Worm (Caenorhabditis elegans) whole organism, mixed stage, embryonic: ENCODE data around the gene F07F6.7.

ENCODE experiments used
- M03D4.4 ChIP-seq: sonication (generic microtip); optimal IDR thresholded peaks from 2 replicates; lab custom pipeline; 2017; ENCODE audit warnings: mild to moderate bottlenecking, missing genetic modification characterization, missing compliant biosample characterization
- bed-3 ChIP-seq: fragments of 200-800 bp; sonication (Bioruptor generic); optimal IDR thresholded peaks from 3 replicates; lab custom pipeline; 2018; ENCODE audit warnings: mild to moderate bottlenecking, missing genetic modification characterization, moderate library complexity, missing compliant biosample characterization
- blmp-1 ChIP-seq: fragments of 150-350 bp; optimal IDR thresholded peaks from 2 replicates; lab custom pipeline; 2014; ENCODE audit warnings: missing biosample characterization, missing genetic modification characterization
- ceh-39 ChIP-seq: fragments of 150-350 bp; optimal IDR thresholded peaks from 2 replicates; lab custom pipeline; 2014; ENCODE audit warnings: missing biosample characterization, missing genetic modification characterization
- ceh-43 ChIP-seq: fragments of 200-800 bp; sonication (Bioruptor generic); optimal IDR thresholded peaks from 2 replicates; lab custom pipeline; 2018; ENCODE audit warnings: mild to moderate bottlenecking, missing genetic modification characterization, moderate library complexity, missing compliant biosample characterization
- ceh-83 ChIP-seq: fragments of 200-800 bp; sonication (Bioruptor generic); optimal IDR thresholded peaks from 2 replicates; lab custom pipeline; 2018; ENCODE audit warnings: mild to moderate bottlenecking, missing genetic modification characterization, missing compliant biosample characterization
- ces-1 ChIP-seq: fragments of 150-350 bp; optimal IDR thresholded peaks from 2 replicates; lab custom pipeline; 2014; ENCODE audit warnings: missing biosample characterization, missing genetic modification reagents, missing genetic modification characterization
- cnd-1 ChIP-seq: fragments of 200-800 bp; sonication (Bioruptor generic); optimal IDR thresholded peaks from 2 replicates; lab custom pipeline; 2018; ENCODE audit warnings: mild to moderate bottlenecking, missing genetic modification characterization, missing compliant biosample characterization
- drap-1 ChIP-seq: fragments of 200-800 bp; sonication (Bioruptor generic); optimal IDR thresholded peaks from 3 replicates; lab custom pipeline; 2018; ENCODE audit warnings: mild to moderate bottlenecking, missing genetic modification characterization, missing compliant biosample characterization
- elt-1 ChIP-seq: sonication (generic microtip); optimal IDR thresholded peaks from 2 replicates; lab custom pipeline; 2017; ENCODE audit warnings: missing genetic modification characterization, mild to moderate bottlenecking, missing compliant biosample characterization, antibody characterized with exemption, moderate library complexity, borderline replicate concordance; ENCODE audit not compliant: insufficient read depth
- elt-3 ChIP-seq: fragments of 150-350 bp; optimal IDR thresholded peaks from 2 replicates; lab custom pipeline; 2014; ENCODE audit warnings: missing biosample characterization, missing genetic modification characterization
- flh-1 ChIP-seq: fragments of 200-800 bp; sonication (Bioruptor generic); optimal IDR thresholded peaks from 2 replicates; lab custom pipeline; 2018; ENCODE audit warnings: mild to moderate bottlenecking, missing genetic modification characterization, moderate library complexity, missing compliant biosample characterization
- ham-2 ChIP-seq: fragments of 200-800 bp; sonication (Bioruptor generic); optimal IDR thresholded peaks from 2 replicates; lab custom pipeline; 2018; ENCODE audit warnings: mild to moderate bottlenecking, missing genetic modification characterization, missing compliant biosample characterization
- hlh-1 ChIP-seq: fragments of 150-350 bp; optimal IDR thresholded peaks from 2 replicates; lab custom pipeline; 2014; ENCODE audit warnings: missing biosample characterization, missing genetic modification reagents, missing genetic modification characterization
- lin-13 ChIP-seq: fragments of 150-350 bp; optimal IDR thresholded peaks from 2 replicates; lab custom pipeline; 2014; ENCODE audit warnings: missing biosample characterization, missing genetic modification characterization
- lin-32 ChIP-seq: fragments of 200-800 bp; sonication (Bioruptor generic); optimal IDR thresholded peaks from 2 replicates; lab custom pipeline; 2018; ENCODE audit warnings: mild to moderate bottlenecking, missing genetic modification characterization, missing compliant biosample characterization
- mab-5 ChIP-seq: fragments of 150-350 bp; optimal IDR thresholded peaks from 2 replicates; lab custom pipeline; 2014; ENCODE audit warnings: missing biosample characterization, missing genetic modification characterization
- mep-1 ChIP-seq: fragments of 150-350 bp; optimal IDR thresholded peaks from 2 replicates; lab custom pipeline; 2017; ENCODE audit warnings: missing biosample characterization, missing genetic modification reagents, missing genetic modification characterization, inconsistent platforms
- mls-2 ChIP-seq: sonication (generic microtip); optimal IDR thresholded peaks from 2 replicates; lab custom pipeline; 2016; ENCODE audit warnings: mild to moderate bottlenecking, missing genetic modification characterization, moderate library complexity, missing compliant biosample characterization
- nhr-12 ChIP-seq: fragments of 150-350 bp; optimal IDR thresholded peaks from 2 replicates; lab custom pipeline; 2014; ENCODE audit warnings: missing biosample characterization, missing genetic modification characterization
- nhr-2 ChIP-seq: fragments of 150-350 bp; optimal IDR thresholded peaks from 2 replicates; lab custom pipeline; 2014; ENCODE audit warnings: missing biosample characterization, missing genetic modification characterization
- nhr-28 ChIP-seq: fragments of 150-350 bp; optimal IDR thresholded peaks from 2 replicates; lab custom pipeline; 2014; ENCODE audit warnings: missing biosample characterization, missing genetic modification characterization
- nhr-76 ChIP-seq: sonication (generic microtip); optimal IDR thresholded peaks from 2 replicates; lab custom pipeline; 2017; ENCODE audit warnings: missing biosample characterization, missing genetic modification characterization
- snpc-4 ChIP-seq: fragments of 150-350 bp; optimal IDR thresholded peaks from 2 replicates; lab custom pipeline; 2014; ENCODE audit warnings: missing biosample characterization, missing genetic modification characterization
- tbx-8 ChIP-seq: fragments of 200-800 bp; sonication (Bioruptor generic); optimal IDR thresholded peaks from 2 replicates; lab custom pipeline; 2018; ENCODE audit warnings: mild to moderate bottlenecking, missing genetic modification characterization, moderate library complexity, missing compliant biosample characterization
- unc-120 ChIP-seq: sonication (generic microtip); optimal IDR thresholded peaks from 2 replicates; lab custom pipeline; 2017; ENCODE audit warnings: missing genetic modification characterization, missing compliant biosample characterization; ENCODE audit not compliant: poor library complexity, severe bottlenecking
- unc-62 ChIP-seq: fragments of 150-350 bp; optimal IDR thresholded peaks from 2 replicates; lab custom pipeline; 2014; ENCODE audit warnings: missing biosample characterization, missing genetic modification reagents, missing genetic modification characterization
- zip-8 ChIP-seq: fragments of 150-350 bp; optimal IDR thresholded peaks from 2 replicates; lab custom pipeline; 2014; ENCODE audit warnings: missing biosample characterization, missing genetic modification characterization
- ztf-11 ChIP-seq: fragments of 150-350 bp; optimal IDR thresholded peaks from 2 replicates; lab custom pipeline; 2014; ENCODE audit warnings: missing biosample characterization, missing genetic modification characterization

The F07F6.7 gene

DNA sequence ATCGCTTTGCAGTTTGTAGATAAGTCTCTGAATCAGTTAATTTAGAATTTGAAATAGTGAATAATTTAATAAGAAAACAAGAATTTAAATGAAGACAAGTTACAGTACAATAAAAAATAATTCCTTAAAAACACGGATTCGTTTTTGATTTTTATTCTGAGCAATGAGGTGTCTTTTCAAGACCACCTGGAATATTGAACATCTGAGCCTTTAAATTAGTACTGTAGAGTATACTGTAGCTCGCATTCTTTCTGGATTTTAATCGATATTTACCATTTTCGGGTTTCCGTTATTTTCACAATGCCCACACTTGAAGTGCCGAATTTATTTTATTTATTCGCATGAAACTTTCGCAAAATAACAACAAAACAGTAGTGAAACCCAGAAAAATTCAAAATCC lies at the start of gene F07F6.7:
TSS of gene F07F6.7 (minus strand) at position 27 of the 400 bp plus-strand sequence.
- no peak for TF ChIP-seq hlh-1
- TF ChIP-seq nhr-28 (tag; lab: Kevin White, UChicago), result no peak
- TF ChIP-seq nhr-12 (tag; lab: Kevin White, UChicago), result no peak
- no peak for TF ChIP-seq snpc-4
- TF ChIP-seq tbx-8, result no peak
- no peak for TF ChIP-seq nhr-76 (tag; lab: Kevin White, UChicago)
- no peak for TF ChIP-seq flh-1 (GFP tag; lab: Kevin White, UChicago)
- TF ChIP-seq blmp-1 (tag; lab: Kevin White, UChicago), result no peak
- TF ChIP-seq ceh-83, result no peak
- no peak for TF ChIP-seq drap-1
- no peak for TF ChIP-seq M03D4.4 (tag; lab: Kevin White, UChicago)
- no peak for TF ChIP-seq bed-3 (GFP tag; lab: Kevin White, UChicago)
- no peak for TF ChIP-seq zip-8 (tag; lab: Kevin White, UChicago)
- no peak for TF ChIP-seq unc-120 (tag; lab: Kevin White, UChicago)
- no peak for TF ChIP-seq lin-13 (tag; lab: Kevin White, UChicago)

DNA sequence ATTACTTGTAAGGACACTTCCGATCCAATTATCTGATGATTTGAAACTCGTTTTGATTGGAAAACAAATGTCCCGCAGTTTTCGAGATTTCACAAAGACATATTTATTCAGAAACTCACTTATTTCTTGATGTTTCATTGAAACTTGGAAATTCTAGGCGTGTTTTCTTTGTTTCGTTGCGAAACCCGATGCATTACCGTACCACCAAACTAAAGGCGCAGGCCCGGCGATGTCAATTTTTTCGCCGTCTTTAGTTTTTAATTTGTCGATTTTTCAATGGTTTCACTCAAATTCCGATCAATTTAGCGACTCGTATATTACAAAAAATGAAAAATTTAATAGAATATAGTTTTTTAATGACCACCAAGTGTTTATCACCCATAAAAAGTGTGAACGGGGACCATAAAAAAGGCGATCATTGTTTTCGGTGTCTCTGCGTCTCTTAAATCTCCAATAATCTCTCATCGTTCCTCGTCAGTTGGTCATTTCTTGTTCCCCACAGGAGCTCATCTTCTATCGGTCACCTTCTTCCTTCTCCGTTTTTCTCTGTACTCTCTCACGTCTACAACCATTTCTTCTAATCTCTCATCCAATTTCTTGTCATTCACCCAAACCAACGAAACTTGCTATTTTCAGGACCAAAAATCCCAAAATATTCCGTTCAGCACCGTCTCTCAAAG lies 42.2 kb upstream of the F07F6.7 start, which contains the start of gene clr-1:
TSS of gene clr-1 (plus strand) at position 630 of the 680 bp plus-strand sequence.
- TF ChIP-seq mab-5 (tag; lab: Kevin White, UChicago) (no peak), hlh-1 (peak; percentile 74), unc-120 (tag; lab: Kevin White, UChicago) (peak; percentile 27)

DNA sequence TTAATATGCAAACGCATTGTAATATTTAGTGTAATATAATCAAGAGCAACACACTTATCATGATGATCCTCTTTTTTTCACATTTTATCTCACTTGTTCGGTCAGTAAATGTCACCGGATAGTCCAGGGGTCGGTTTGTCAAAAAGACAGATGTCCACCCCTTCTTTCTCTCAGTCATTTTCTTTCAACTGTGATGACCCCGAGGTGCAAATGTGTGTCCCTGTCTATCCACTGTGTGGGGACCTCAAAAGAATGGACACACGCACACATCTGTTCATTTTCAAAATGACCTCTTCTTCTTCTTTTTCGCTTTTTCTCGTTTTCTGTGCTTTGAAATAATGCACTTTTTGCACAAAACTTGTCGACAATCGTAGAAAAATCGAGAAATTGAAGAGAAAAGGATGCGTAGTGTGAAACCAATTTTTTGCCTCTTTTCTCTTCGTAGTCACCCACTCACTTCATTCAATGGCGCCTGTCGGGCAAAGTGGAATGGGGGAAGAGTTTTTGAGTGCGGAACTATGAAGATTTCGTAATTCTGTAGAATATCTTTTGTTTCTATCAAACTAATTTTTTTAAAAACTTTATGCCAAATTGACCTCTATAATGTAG lies 40.1 kb upstream of the F07F6.7 start:
- TF ChIP-seq nhr-2 (tag; lab: Kevin White, UChicago) (peak; percentile 98), ceh-43 (GFP tag; lab: Kevin White, UChicago) (no peak), elt-3 (tag; lab: Kevin White, UChicago) (no peak), cnd-1 (tag; lab: Kevin White, UChicago) (peak; percentile 41), lin-32 (GFP tag; lab: Kevin White, UChicago) (peak; percentile 24), tbx-8 (no peak), elt-1 (tag; lab: Kevin White, UChicago) (no peak), hlh-1 (peak; percentile 47)
- TF ChIP-seq, all 35 proteins: peak for 4

DNA sequence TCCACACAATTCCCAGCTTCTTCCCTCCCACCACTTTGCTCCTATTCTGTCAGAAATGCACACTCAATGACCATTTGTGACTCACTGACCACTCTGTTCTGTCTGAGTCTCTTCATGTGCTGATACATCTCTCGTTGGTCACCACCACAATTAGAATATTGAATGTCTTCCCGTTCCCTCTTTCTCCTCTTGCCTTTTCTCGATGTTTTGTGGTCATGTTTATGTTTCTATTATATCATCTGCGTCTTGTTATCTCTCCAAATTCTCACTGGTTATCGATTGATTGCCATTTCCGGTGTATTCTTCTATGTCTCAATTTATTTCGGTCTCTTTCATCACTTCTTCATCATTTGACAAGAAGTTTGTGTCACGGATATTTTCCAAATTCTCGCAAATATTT lies 37.3 kb upstream of the F07F6.7 start:
- TF ChIP-seq mab-5 (tag; lab: Kevin White, UChicago) (no peak), unc-62 (peak; percentile 14), mep-1 (tag; lab: Kevin White, UChicago) (peak; percentile 37), mls-2 (tag; lab: Kevin White, UChicago) (peak; percentile 46), ces-1 (GFP tag; lab: Kevin White, UChicago) (peak; percentile 74)

DNA sequence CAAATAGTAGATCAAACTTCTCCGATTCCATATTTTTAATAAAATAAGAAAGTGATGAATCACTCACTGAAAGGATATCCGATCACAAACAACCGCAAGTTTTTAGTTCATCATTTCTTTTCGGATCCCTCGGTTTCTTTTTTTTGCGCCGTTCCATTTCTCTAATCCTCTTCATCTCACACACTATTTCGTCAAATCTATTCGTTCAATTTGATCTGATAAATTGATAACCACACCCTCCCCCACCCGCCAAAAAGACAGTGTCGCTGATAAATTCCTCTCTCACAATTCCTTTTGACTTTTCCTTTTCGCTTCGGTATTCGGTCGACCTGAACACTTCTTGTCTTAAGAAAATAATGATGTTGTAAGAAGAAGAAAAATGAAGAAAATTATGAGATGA lies 35.9 kb upstream of the F07F6.7 start:
- TF ChIP-seq ham-2 (GFP tag; lab: Kevin White, UChicago) (no peak), ztf-11 (tag; lab: Kevin White, UChicago) (no peak), ceh-39 (tag; lab: Kevin White, UChicago) (no peak), unc-120 (tag; lab: Kevin White, UChicago) (no peak), zip-8 (tag; lab: Kevin White, UChicago) (no peak), cnd-1 (tag; lab: Kevin White, UChicago) (no peak), nhr-2 (tag; lab: Kevin White, UChicago) (no peak), lin-13 (tag; lab: Kevin White, UChicago) (no peak), flh-1 (GFP tag; lab: Kevin White, UChicago) (no peak)
